Worm (Caenorhabditis elegans) whole organism, early embryonic: ENCODE data around the gene M03F8.5.

Source experiments
- B0310.2 ChIP-seq: sonication (generic microtip); optimal IDR thresholded peaks from 2 replicates; lab custom pipeline; 2016; ENCODE audit warnings: mild to moderate bottlenecking, missing genetic modification characterization, missing compliant biosample characterization
- F13C5.2 ChIP-seq: sonication (generic microtip); optimal IDR thresholded peaks from 2 replicates; lab custom pipeline; 2017; ENCODE audit warnings: mild to moderate bottlenecking, missing genetic modification characterization, inconsistent platforms, missing compliant biosample characterization
- aly-1 ChIP-seq: sonication (generic microtip); optimal IDR thresholded peaks from 2 replicates; lab custom pipeline; 2016; ENCODE audit warnings: missing genetic modification characterization, missing compliant biosample characterization
- ama-1 ChIP-seq: fragments of 150-350 bp; optimal IDR thresholded peaks from 2 replicates; lab custom pipeline; 2014
- ceh-13 ChIP-seq: fragments of 200-800 bp; sonication (Bioruptor generic); optimal IDR thresholded peaks from 2 replicates; lab custom pipeline; 2018; ENCODE audit warnings: mild to moderate bottlenecking, missing genetic modification characterization, missing compliant biosample characterization
- ceh-36 ChIP-seq: sonication (generic microtip); optimal IDR thresholded peaks from 2 replicates; lab custom pipeline; 2016; ENCODE audit warnings: missing genetic modification characterization, inconsistent platforms, missing compliant biosample characterization
- ets-7 ChIP-seq: sonication (generic microtip); optimal IDR thresholded peaks from 2 replicates; lab custom pipeline; 2016; ENCODE audit warnings: missing genotype, missing genetic modification characterization, missing compliant biosample characterization
- flt-1 ChIP-seq: fragments of 200-800 bp; sonication (Bioruptor generic); IDR thresholded peaks from 2 replicates; pipeline ENCODE4 v1.3.6; 2022; ENCODE audit warnings: missing genetic modification characterization, missing compliant biosample characterization
- hmbx-1 ChIP-seq: sonication (generic microtip); optimal IDR thresholded peaks from 2 replicates; lab custom pipeline; 2016; ENCODE audit warnings: mild to moderate bottlenecking, missing genetic modification characterization, missing compliant biosample characterization
- hmg-4 ChIP-seq: fragments of 200-800 bp; sonication (Bioruptor generic); optimal IDR thresholded peaks from 2 replicates; lab custom pipeline; 2018; ENCODE audit warnings: mild to moderate bottlenecking, missing genetic modification characterization, missing compliant biosample characterization
- hnd-1 ChIP-seq: sonication (generic microtip); optimal IDR thresholded peaks from 2 replicates; lab custom pipeline; 2016; ENCODE audit warnings: missing genetic modification characterization, missing compliant biosample characterization
- pes-1 ChIP-seq: fragments of 200-800 bp; sonication (Bioruptor generic); IDR thresholded peaks from 2 replicates; pipeline ENCODE4 v1.3.6; 2022; ENCODE audit warnings: missing genetic modification reagents, missing genetic modification characterization, missing compliant biosample characterization
- scrt-1 ChIP-seq: fragments of 200-800 bp; sonication (Bioruptor generic); IDR thresholded peaks from 2 replicates; pipeline ENCODE4 v1.3.6; 2022; ENCODE audit warnings: missing genetic modification characterization, missing compliant biosample characterization
- sea-1 ChIP-seq: fragments of 200-800 bp; sonication (Bioruptor generic); conservative IDR thresholded peaks from 2 replicates; pipeline ENCODE4 v1.3.6; 2022; ENCODE audit warnings: missing genetic modification characterization, missing compliant biosample characterization
- tbx-11 ChIP-seq: fragments of 200-800 bp; sonication (Bioruptor generic); IDR thresholded peaks from 2 replicates; pipeline ENCODE4 v1.3.6; 2022; ENCODE audit warnings: missing genetic modification characterization, missing compliant biosample characterization
- tbx-37 ChIP-seq: fragments of 200-800 bp; sonication (Bioruptor generic); conservative IDR thresholded peaks from 2 replicates; pipeline ENCODE4 v1.3.6; 2022; ENCODE audit warnings: missing genetic modification reagents, missing genetic modification characterization, missing compliant biosample characterization
- tra-4 ChIP-seq: sonication (generic microtip); optimal IDR thresholded peaks from 2 replicates; lab custom pipeline; 2017; ENCODE audit warnings: missing genetic modification characterization, missing compliant biosample characterization

Gene M03F8.5

DNA sequence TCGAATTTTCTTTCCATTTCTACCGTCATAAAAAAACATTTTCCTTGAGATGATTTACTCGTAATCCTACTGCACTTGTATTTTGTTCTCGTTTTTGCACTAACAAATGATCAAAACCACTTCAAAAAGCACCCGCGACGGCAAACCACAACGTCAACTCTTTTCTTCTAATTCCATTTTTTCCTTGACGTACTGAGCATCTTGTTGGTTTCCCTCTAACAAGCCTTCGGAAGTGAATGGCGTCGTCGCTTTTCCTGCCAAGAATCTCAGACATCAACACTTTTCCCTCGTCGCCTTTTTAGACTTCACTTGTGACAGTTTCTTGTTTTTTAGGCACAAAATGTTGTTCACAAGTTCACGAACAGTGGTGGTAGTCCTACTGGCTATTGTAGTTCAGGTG lies 24.2 kb downstream of the M03F8.5 start, which contains the start of gene C04E6.13:
C04E6.13 (plus strand) TSS at position 301 of the 400 bp plus-strand sequence.
- TF ChIP-seq scrt-1 (GFP tag; lab: Robert Waterston, UW) (no peak), B0310.2 (tag; lab: Kevin White, UChicago) (no peak), ets-7 (tag; lab: Kevin White, UChicago) (no peak), ceh-36 (no peak), sea-1 (GFP tag; lab: Robert Waterston, UW) (no peak), pes-1 (no peak), ceh-13 (no peak), hmg-4 (GFP tag; lab: Kevin White, UChicago) (no peak), hmbx-1 (no peak), ama-1 (lab: Kevin White, UChicago) (no peak), hnd-1 (tag; lab: Kevin White, UChicago) (no peak), tbx-37 (GFP tag; lab: Robert Waterston, UW) (no peak)

DNA sequence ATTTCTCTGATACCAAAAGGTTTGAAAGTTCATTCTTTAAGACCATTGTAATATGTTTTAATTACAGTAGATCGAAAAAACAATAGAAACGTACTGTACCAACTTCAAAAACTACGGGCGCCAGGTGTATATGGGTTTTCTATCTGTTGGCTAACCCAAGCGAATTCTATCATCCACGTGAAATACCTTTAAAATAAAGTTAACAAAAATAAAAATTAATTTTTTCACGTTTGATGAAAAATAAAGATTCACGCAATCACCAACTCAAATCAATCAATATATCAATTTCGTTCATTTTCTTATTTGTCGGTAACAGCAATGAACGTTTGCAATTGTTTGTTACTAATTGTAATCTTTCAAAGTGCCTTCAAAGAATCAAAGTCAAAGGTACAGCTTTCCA lies 29.5 kb downstream of the M03F8.5 start, which contains the start of gene C04E6.4:
C04E6.4 (plus strand) TSS at position 301 of the 400 bp plus-strand sequence.
- no peak for TF ChIP-seq flt-1 (GFP tag; lab: Robert Waterston, UW)
- TF ChIP-seq tbx-11 (GFP tag; lab: Robert Waterston, UW): no peak
- no peak for TF ChIP-seq ceh-13
- TF ChIP-seq hmbx-1: no peak
- TF ChIP-seq ama-1 (lab: Kevin White, UChicago): no peak
- TF ChIP-seq hmg-4 (GFP tag; lab: Kevin White, UChicago): no peak
- no peak for TF ChIP-seq tbx-37 (GFP tag; lab: Robert Waterston, UW)
- TF ChIP-seq F13C5.2: no peak

DNA sequence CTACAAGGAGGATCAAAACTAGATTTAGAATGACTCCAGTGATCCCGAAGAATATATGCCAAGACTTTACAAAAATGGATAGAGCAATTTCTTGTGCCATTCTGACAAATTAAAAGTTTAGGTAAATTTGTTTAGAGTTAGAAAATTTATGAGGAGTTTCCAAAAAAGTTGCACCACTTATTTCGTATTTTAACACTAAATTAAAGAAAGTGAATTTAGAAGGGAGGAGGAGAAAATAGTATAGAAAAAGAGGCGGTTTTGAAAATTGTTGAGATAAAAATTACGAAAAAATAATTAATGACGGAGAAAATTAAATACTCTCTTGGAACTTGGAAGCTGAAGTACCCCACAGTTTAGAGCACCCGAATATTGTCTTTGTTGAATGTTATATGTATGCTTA lies 30.3 kb downstream of the M03F8.5 start, which contains the start of gene srd-15:
srd-15 (minus strand) TSS at position 101 of the 400 bp plus-strand sequence.
- TF ChIP-seq B0310.2 (tag; lab: Kevin White, UChicago): no peak
- no peak for TF ChIP-seq ceh-13
- TF ChIP-seq ets-7 (tag; lab: Kevin White, UChicago): no peak
- TF ChIP-seq pes-1: no peak
- TF ChIP-seq F13C5.2: no peak
- TF ChIP-seq ceh-36: no peak

DNA sequence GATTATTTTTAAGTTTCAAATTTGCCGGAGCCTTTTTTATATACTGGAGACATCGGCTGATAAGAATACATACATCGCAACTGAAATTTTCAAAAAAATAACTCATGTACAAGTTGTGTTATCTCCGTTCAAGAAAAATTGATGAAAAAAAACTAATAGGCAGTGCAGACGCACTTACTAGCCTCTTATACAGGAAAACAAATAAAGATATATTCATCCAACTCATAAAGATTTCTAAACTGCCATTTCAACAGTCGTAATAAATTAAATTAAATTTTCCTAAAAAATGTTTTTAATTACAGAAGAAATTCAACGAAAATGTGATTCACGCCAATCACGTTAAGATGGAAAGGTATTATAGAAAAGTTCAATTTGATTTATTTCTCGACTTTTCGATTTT lies 34.8 kb downstream of the M03F8.5 start, which contains the start of gene C04E6.5:
C04E6.5 (plus strand) TSS at position 301 of the 400 bp plus-strand sequence.
- no peak for TF ChIP-seq flt-1 (GFP tag; lab: Robert Waterston, UW)

DNA sequence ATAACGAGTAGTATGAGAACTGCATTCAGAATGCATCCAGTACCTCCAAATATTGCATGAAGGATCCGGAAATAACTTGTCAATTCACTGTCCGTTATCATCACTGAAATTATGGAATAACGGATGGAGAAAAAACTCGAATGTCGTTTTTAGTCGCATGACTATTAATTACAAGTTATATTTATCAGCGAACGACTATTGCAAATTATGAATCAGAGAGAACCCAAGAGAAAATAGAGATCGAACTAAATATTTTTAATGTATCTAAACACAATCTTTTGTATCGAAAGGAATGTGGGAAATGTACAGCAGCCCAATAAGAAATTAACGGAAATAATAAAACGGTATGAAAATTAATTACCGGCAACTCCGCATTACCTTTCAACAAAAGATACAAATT lies 36.7 kb downstream of the M03F8.5 start, which contains the start of gene srd-16:
srd-16 (minus strand) TSS at position 101 of the 400 bp plus-strand sequence.
- TF ChIP-seq tra-4 (tag; lab: Kevin White, UChicago): no peak
- no peak for TF ChIP-seq hmbx-1
- no peak for TF ChIP-seq aly-1 (tag; lab: Kevin White, UChicago)
- no peak for TF ChIP-seq hmg-4 (GFP tag; lab: Kevin White, UChicago)
- TF ChIP-seq hnd-1 (tag; lab: Kevin White, UChicago): no peak
- TF ChIP-seq flt-1 (GFP tag; lab: Robert Waterston, UW): no peak
- no peak for TF ChIP-seq F13C5.2
- TF ChIP-seq ets-7 (tag; lab: Kevin White, UChicago): no peak
- TF ChIP-seq scrt-1 (GFP tag; lab: Robert Waterston, UW): no peak

DNA sequence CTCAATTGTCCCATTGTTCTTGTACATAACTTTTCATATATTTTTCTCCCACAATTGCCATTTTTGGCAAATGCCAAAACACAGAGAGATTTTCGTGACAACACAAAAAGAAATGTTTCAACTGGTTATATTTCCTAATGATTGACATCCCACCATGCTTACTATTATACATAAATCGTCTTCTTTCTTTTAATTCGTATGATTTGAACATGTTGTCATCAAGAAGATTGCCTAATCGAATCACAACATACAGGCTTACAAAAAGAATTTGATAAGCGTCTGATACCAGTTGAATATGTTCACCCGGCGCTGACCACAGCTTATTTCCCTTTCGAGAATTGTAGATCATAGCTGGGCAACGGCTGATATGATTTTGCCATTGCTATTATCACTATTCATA lies 41.6 kb downstream of the M03F8.5 start, which contains the start of gene grd-9:
grd-9 (plus strand) TSS at position 301 of the 400 bp plus-strand sequence.
- TF ChIP-seq hnd-1 (tag; lab: Kevin White, UChicago) (no peak), sea-1 (GFP tag; lab: Robert Waterston, UW) (no peak), F13C5.2 (no peak), hmg-4 (GFP tag; lab: Kevin White, UChicago) (no peak), ceh-13 (no peak), B0310.2 (tag; lab: Kevin White, UChicago) (no peak), tra-4 (tag; lab: Kevin White, UChicago) (no peak), tbx-37 (GFP tag; lab: Robert Waterston, UW) (no peak), ets-7 (tag; lab: Kevin White, UChicago) (no peak), scrt-1 (GFP tag; lab: Robert Waterston, UW) (no peak), ceh-36 (no peak), hmbx-1 (no peak), flt-1 (GFP tag; lab: Robert Waterston, UW) (no peak), ama-1 (lab: Kevin White, UChicago) (no peak)

DNA sequence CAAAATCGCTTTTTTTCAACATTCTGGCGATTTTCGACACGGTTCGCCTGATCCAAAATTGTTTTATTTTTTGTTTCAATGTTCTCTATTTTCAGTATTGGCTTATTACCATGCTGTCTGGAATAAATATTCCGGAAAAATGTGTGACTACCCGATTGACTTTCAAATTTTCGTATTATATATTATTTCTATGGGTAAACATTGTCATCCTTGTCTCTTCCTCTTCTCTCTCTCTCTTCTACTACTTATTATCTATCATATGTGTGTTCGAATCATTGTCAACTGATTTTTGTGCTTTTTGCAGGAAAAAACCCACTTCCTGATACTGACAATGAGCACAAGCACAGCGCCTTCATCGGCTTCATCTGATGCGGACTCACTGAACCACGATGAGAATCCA lies 43.6 kb downstream of the M03F8.5 start, which contains the start of gene C04E6.7:
C04E6.7 (plus strand) TSS at position 301 of the 400 bp plus-strand sequence.
- no peak for TF ChIP-seq ama-1 (lab: Kevin White, UChicago)

DNA sequence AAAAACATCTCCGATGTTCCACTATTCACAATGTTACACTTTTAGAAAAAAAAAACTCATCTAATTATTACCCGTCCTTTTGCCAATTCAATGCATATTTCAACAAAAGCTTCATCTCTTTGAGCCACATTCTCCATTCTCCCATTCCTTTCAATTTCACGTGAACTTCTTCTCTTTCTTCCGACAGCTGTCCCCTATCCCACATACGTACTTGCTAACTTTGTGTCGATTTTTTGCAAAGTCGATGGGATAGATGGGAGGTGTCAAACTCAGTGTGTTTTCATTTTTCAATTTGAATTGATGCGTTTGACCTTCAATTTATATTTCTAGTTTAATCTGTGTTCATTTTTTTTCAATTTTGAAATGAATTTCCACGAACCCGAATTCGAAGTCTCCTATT lies 45.4 kb downstream of the M03F8.5 start:
- TF ChIP-seq tra-4 (tag; lab: Kevin White, UChicago): no peak

DNA sequence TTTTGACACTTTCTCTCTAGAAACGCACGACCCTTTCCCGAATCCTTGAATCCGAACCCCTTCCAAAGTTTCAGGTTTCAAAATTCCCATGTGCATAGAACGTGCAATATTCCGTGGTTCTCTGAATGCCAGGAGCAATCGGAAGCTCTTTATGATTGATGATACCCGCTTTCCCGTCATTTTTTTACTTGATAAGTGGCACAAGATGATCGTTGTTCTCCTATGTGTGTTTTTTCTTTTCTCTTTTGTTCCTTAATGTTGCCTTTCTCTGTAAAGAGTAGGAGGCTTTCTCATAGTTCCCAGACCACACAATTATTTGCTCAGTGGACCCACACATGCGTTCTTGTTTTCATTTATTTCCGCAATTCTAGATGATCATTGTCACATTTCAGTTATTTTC lies 47.8 kb downstream of the M03F8.5 start:
- no peak for TF ChIP-seq aly-1 (tag; lab: Kevin White, UChicago)
- TF ChIP-seq ceh-13: no peak
- TF ChIP-seq B0310.2 (tag; lab: Kevin White, UChicago): no peak
- TF ChIP-seq flt-1 (GFP tag; lab: Robert Waterston, UW): no peak
